Fruit fly (Drosophila melanogaster) S2 (cell line): Measurements from ENCODE around the gene CG32237.
A peak's percentile ranks its signal among the peaks of the same experiment; 100 is the strongest.

Experiments
- CG8478 ChIP-seq: fragments of >200 bp; optimal IDR thresholded peaks from 2 replicates; lab custom pipeline; 2018
- CTCF ChIP-seq, 2 experiments: fragments of >200 bp; optimal IDR thresholded peaks; 2 replicates each; lab custom pipeline; 2018

Gene CG32237

dm6 chr3L:4835005-4835404, 17.3 kb downstream of the CG32237 start:
- no peak for TF ChIP-seq CTCF (optimal IDR thresholded peaks at IDR 0.05; lab: Kevin White, UChicago)
- TF ChIP-seq CG8478 (lab: Kevin White, UChicago), result no peak

dm6 chr3L:4833491-4833890, 18.8 kb downstream of the CG32237 start, which contains the start of gene CG13708:
CG13708 (minus strand) TSS chr3L:4833591.
- TF ChIP-seq CG8478 (lab: Kevin White, UChicago) (no peak), CTCF (optimal IDR thresholded peaks at IDR 0.05; lab: Kevin White, UChicago) (no peak)

DNA sequence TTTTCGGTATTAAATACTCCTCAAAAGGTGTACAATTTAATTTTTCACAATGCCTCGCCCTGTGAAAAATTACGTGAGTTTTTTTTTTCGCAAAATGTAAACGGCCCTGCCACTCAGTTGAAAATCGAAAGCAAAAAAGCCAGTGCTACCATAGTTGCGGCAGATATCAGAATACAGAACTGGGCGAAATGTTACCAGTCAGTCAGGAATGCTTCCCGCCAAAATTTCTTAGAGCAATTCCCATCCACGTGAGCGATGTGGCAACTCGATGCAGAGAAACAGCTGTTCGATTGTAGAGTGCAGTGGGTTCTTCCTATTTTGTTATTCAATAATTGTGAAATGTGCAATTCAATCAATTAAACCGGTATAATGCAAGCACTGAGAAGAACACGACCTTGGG, 26.7 kb downstream of the CG32237 start, which contains the start of the genes Dhc64C and LeuRS-m:
TSS of gene Dhc64C (minus strand) at position 104 of the 400 bp plus-strand sequence.
TSS of gene LeuRS-m (plus strand) at position 270 of the 400 bp plus-strand sequence.
- TF ChIP-seq CTCF (optimal IDR thresholded peaks at IDR 0.05; lab: Kevin White, UChicago) (peak; percentile 45 to 54), CG8478 (lab: Kevin White, UChicago) (no peak)

- no peak for TF ChIP-seq CTCF (optimal IDR thresholded peaks at IDR 0.05; lab: Kevin White, UChicago)
Measured at dm6 chr3L:4824356-4825138, 27.7 kb downstream of the CG32237 start.

dm6 chr3L:4814184-4814583, 38.1 kb downstream of the CG32237 start:
- TF ChIP-seq CTCF (optimal IDR thresholded peaks at IDR 0.05; lab: Kevin White, UChicago) (no peak), CG8478 (lab: Kevin White, UChicago) (no peak)

dm6 chr3L:4807306-4807705, 45.0 kb downstream of the CG32237 start, which contains the start of gene CG18808:
CG18808 (minus strand) TSS chr3L:4807406.
- TF ChIP-seq CG8478 (lab: Kevin White, UChicago) (no peak), CTCF (optimal IDR thresholded peaks at IDR 0.05; lab: Kevin White, UChicago) (no peak)

- peak; percentile 78 to 87 for TF ChIP-seq CTCF (optimal IDR thresholded peaks at IDR 0.05; lab: Kevin White, UChicago)
- no peak for TF ChIP-seq CG8478 (lab: Kevin White, UChicago)
Measured at dm6 chr3L:4805751-4806150, 46.5 kb downstream of the CG32237 start.

DNA sequence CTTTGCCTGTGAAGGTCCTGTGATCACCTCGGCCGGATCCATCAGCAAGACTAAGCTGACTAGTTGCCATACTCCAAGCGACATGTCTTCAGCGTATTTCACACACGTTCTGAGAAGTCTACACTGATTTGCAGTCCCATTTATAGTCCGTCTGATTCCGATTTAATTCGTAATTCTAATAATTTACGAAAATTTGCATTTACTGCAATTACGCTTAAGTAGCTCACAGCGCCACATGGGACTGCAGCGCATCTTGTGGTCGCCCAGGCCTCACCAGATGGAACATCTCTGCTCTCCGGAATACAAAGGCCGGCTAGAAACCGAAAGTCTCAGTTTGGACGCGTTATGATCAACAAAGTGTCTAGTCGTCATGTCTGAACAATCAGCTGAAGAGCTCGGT, 47.1 kb downstream of the CG32237 start, which contains the start of gene CG7509:
TSS of gene CG7509 (minus strand) at position 101 of the 400 bp plus-strand sequence.
- TF ChIP-seq CTCF (optimal IDR thresholded peaks at IDR 0.05; lab: Kevin White, UChicago) (no peak), CG8478 (lab: Kevin White, UChicago) (no peak)

DNA sequence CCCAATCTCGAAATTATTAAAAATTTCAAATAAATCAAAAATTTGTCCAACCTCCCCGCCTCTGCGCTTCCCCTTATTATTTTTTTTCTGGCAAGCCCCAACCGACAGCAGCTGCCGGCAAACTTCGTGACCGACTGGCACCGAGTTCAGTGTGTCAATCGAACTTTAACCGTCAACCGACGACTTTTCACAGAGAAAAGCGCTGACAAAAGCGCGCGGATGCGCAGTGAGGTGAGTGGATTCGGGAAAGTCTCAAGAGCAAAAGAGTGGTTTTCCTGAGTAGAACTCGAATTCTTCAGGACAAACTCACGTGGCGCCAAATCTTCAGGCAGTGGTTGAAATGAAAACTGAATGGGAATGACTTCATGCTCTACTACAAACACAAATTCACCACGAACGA, 51.6 kb downstream of the CG32237 start:
- no peak for TF ChIP-seq CG8478 (lab: Kevin White, UChicago)
- peak; percentile 41 for TF ChIP-seq CTCF (optimal IDR thresholded peaks at IDR 0.05; lab: Kevin White, UChicago)
